Worm (Caenorhabditis elegans) whole organism, late embryonic: Measurements from ENCODE around the gene bath-39.

Experiments
- ahr-1 ChIP-seq: sonication (generic microtip); optimal IDR thresholded peaks from 2 replicates; lab custom pipeline; 2016; ENCODE audit warnings: missing genetic modification characterization, missing compliant biosample characterization
- ceh-48 ChIP-seq: sonication (generic microtip); optimal IDR thresholded peaks from 2 replicates; lab custom pipeline; 2016; ENCODE audit warnings: missing genetic modification characterization, inconsistent platforms, missing compliant biosample characterization
- dmd-4 ChIP-seq: sonication (generic microtip); optimal IDR thresholded peaks from 2 replicates; lab custom pipeline; 2016; ENCODE audit warnings: borderline replicate concordance, missing genetic modification characterization, missing compliant biosample characterization
- dve-1 ChIP-seq: sonication (generic microtip); optimal IDR thresholded peaks from 2 replicates; lab custom pipeline; 2017; ENCODE audit warnings: antibody characterized with exemption, mild to moderate bottlenecking, missing genetic modification characterization, missing compliant biosample characterization
- nhr-11 ChIP-seq: fragments of 150-350 bp; optimal IDR thresholded peaks from 2 replicates; lab custom pipeline; 2014; ENCODE audit warnings: missing biosample characterization, missing genetic modification characterization
- nhr-232 ChIP-seq: sonication (generic microtip); optimal IDR thresholded peaks from 2 replicates; lab custom pipeline; 2016; ENCODE audit warnings: missing genetic modification characterization, missing compliant biosample characterization

- no peak for TF ChIP-seq ceh-48 (tag; lab: Kevin White, UChicago)
- TF ChIP-seq nhr-11 (tag; lab: Kevin White, UChicago) = no peak
- TF ChIP-seq dmd-4 = peak; percentile 27
- peak; percentile 53 for TF ChIP-seq ahr-1
- no peak for TF ChIP-seq nhr-232 (tag; lab: Kevin White, UChicago)
- no peak for TF ChIP-seq dve-1 (tag; lab: Kevin White, UChicago)
Observed at ce11 chrV:13468190-13468765, 9.0 kb downstream of the bath-39 start, which contains the start of the genes F25H9.6 and F25H9.7.
